Worm (Caenorhabditis elegans) whole organism, L1 larva: ENCODE data around the gene F59E12.9.

Experiments used
- ceh-82 ChIP-seq, 3 experiments: fragments of 150-350 bp in 1 of 3; sonication (generic microtip) in 2 of 3; optimal IDR thresholded peaks; 2 replicates each; lab custom pipeline; 2014 to 2017; ENCODE audit warnings: missing biosample characterization in 3 of 3, missing genetic modification characterization in 3 of 3
- fos-1 ChIP-seq: fragments of 150-350 bp; optimal IDR thresholded peaks from 2 replicates; lab custom pipeline; 2014; ENCODE audit warnings: missing biosample characterization, missing genetic modification characterization
- lin-39 ChIP-seq: fragments of 150-350 bp; optimal IDR thresholded peaks from 2 replicates; lab custom pipeline; 2014; ENCODE audit warnings: missing biosample characterization, missing genetic modification reagents, missing genetic modification characterization
- lir-3 ChIP-seq: sonication (generic microtip); optimal IDR thresholded peaks from 2 replicates; lab custom pipeline; 2016; ENCODE audit warnings: mild to moderate bottlenecking, missing genetic modification characterization, moderate library complexity, missing compliant biosample characterization; ENCODE audit not compliant: poor library complexity
- nhr-76 ChIP-seq: sonication (generic microtip); optimal IDR thresholded peaks from 2 replicates; lab custom pipeline; 2017; ENCODE audit warnings: missing biosample characterization, missing genetic modification characterization
- nhr-85 ChIP-seq: sonication (generic microtip); peaks from one replicate; lab custom pipeline; 2016; ENCODE audit warnings: missing genetic modification characterization, inconsistent platforms, missing compliant biosample characterization
- pqm-1 ChIP-seq: sonication (generic microtip); optimal IDR thresholded peaks from 3 replicates; lab custom pipeline; 2017; ENCODE audit warnings: missing biosample characterization, missing genetic modification characterization
- sptf-1 ChIP-seq: fragments of 150-350 bp; optimal IDR thresholded peaks from 2 replicates; lab custom pipeline; 2014; ENCODE audit warnings: missing biosample characterization, missing genetic modification characterization

DNA sequence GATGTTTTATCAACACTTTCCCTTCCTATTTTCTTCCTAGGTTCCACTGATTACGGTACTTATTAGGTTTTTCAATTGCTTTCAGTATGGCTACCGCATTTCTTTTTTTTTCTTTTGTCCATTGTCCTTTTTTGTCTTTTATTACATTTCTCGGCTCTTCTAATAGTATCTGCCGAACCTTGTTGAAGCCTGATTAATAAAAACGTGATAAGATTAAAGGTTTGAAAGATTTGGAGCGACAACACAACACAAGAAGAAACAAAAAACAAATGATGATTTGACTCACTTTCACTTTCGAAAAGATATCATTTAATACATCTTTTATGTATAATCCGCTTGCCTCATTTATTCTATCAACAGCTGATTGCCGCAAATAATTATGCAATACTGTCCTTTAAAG lies 18.2 kb upstream of the F59E12.9 start, which contains the start of gene C25H3.15:
- TF ChIP-seq nhr-76 (no peak), nhr-85 (no peak), pqm-1 (tag; lab: Kevin White, UChicago) (no peak), lin-39 (tag; lab: Kevin White, UChicago) (no peak), ceh-82 (tag; optimal IDR thresholded peaks at IDR 0.05; lab: Kevin White, UChicago) (no peak), lir-3 (tag; lab: Kevin White, UChicago) (no peak), fos-1 (tag; lab: Kevin White, UChicago) (no peak), sptf-1 (tag; lab: Kevin White, UChicago) (no peak)
